Worm (Caenorhabditis elegans) whole organism, late embryonic: ENCODE data around the gene C16C10.13.

Source experiments
- C08G9.2 ChIP-seq: sonication (generic microtip); optimal IDR thresholded peaks from 2 replicates; lab custom pipeline; 2016; ENCODE audit warnings: mild to moderate bottlenecking, missing genetic modification characterization, moderate library complexity, missing compliant biosample characterization
- K09A11.1 ChIP-seq: sonication (generic microtip); optimal IDR thresholded peaks from 2 replicates; lab custom pipeline; 2017; ENCODE audit warnings: antibody characterized with exemption, mild to moderate bottlenecking, missing genetic modification characterization, missing compliant biosample characterization; ENCODE audit not compliant: insufficient read depth
- ceh-30 ChIP-seq: fragments of 150-350 bp; optimal IDR thresholded peaks from 2 replicates; lab custom pipeline; 2014; ENCODE audit warnings: missing biosample characterization, missing genetic modification characterization
- ceh-48 ChIP-seq: sonication (generic microtip); optimal IDR thresholded peaks from 2 replicates; lab custom pipeline; 2016; ENCODE audit warnings: missing genetic modification characterization, inconsistent platforms, missing compliant biosample characterization
- elt-4 ChIP-seq: sonication (generic microtip); optimal IDR thresholded peaks from 2 replicates; lab custom pipeline; 2016; ENCODE audit warnings: missing genetic modification characterization, missing compliant biosample characterization
- eyg-1 ChIP-seq: sonication (generic microtip); optimal IDR thresholded peaks from 2 replicates; lab custom pipeline; 2016; ENCODE audit warnings: missing genotype, missing genetic modification characterization, missing compliant biosample characterization
- hlh-13 ChIP-seq: fragments of 200-800 bp; sonication (Bioruptor generic); optimal IDR thresholded peaks from 2 replicates; lab custom pipeline; 2018; ENCODE audit warnings: mild to moderate bottlenecking, missing genetic modification characterization, missing compliant biosample characterization
- mec-3 ChIP-seq: sonication (generic microtip); optimal IDR thresholded peaks from 2 replicates; lab custom pipeline; 2016; ENCODE audit warnings: borderline replicate concordance, missing genetic modification characterization, missing compliant biosample characterization
- nhr-11 ChIP-seq: fragments of 150-350 bp; optimal IDR thresholded peaks from 2 replicates; lab custom pipeline; 2014; ENCODE audit warnings: missing biosample characterization, missing genetic modification characterization
- pha-4 ChIP-seq: fragments of 150-350 bp; optimal IDR thresholded peaks from 2 replicates; lab custom pipeline; 2018; ENCODE audit warnings: missing biosample characterization, missing genetic modification reagents, missing genetic modification characterization
- ttx-3 ChIP-seq: sonication (generic microtip); optimal IDR thresholded peaks from 2 replicates; lab custom pipeline; 2016; ENCODE audit warnings: missing genetic modification reagents, missing genetic modification characterization, missing compliant biosample characterization
- unc-42 ChIP-seq: sonication (generic microtip); optimal IDR thresholded peaks from 2 replicates; lab custom pipeline; 2016; ENCODE audit warnings: missing genotype, missing genetic modification characterization, missing compliant biosample characterization
- zip-5 ChIP-seq: sonication (generic microtip); optimal IDR thresholded peaks from 2 replicates; lab custom pipeline; 2016; ENCODE audit warnings: missing genetic modification characterization, missing compliant biosample characterization

DNA sequence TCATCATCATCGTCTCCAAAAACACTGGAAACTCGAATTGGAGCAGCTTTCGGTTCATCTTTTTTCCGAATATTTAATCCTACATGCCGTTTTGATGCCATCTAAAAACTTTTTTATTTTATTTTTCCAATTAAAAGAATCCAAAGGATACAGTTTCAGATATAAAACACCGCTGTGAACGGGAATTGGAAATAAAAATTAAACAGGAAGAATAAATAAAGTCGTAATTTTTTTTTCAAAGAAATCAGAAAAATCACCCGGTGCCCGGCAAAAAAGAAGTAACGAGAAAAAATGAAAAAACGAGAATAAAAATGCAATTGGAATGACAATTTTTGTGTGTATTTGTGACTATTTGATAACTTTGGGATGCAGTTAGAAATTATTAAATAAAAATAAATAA lies 7.6 kb upstream of the C16C10.13 start, which contains the start of gene ccdc-55:
- TF ChIP-seq pha-4 (tag; lab: Kevin White, UChicago) (no peak), elt-4 (tag; lab: Kevin White, UChicago) (no peak), ceh-48 (tag; lab: Kevin White, UChicago) (no peak), zip-5 (tag; lab: Kevin White, UChicago) (no peak), K09A11.1 (no peak), hlh-13 (no peak), C08G9.2 (no peak), nhr-11 (no peak), mec-3 (tag; lab: Kevin White, UChicago) (no peak), unc-42 (tag; lab: Kevin White, UChicago) (no peak), eyg-1 (tag; lab: Kevin White, UChicago) (no peak), ceh-30 (tag; lab: Kevin White, UChicago) (no peak), ttx-3 (tag; lab: Kevin White, UChicago) (no peak)
